Fruit fly (Drosophila melanogaster) whole organism, wandering third instar larva: ENCODE data around the gene CG6567.

ENCODE experiments used
- CrebA ChIP-seq: fragments of 200-800 bp; sonication (Bioruptor generic); optimal IDR thresholded peaks from 2 replicates; lab custom pipeline; 2016; ENCODE audit warnings: missing biosample characterization, mild to moderate bottlenecking, missing genetic modification characterization, borderline replicate concordance
- Dfd ChIP-seq: fragments of >200 bp; optimal IDR thresholded peaks from 2 replicates; lab custom pipeline; 2017; ENCODE audit warnings: missing biosample characterization, missing genetic modification characterization
- Hr83 ChIP-seq: fragments of 200-300 bp; sonication (Bioruptor generic); optimal IDR thresholded peaks from 2 replicates; lab custom pipeline; 2016; ENCODE audit warnings: missing biosample characterization, mild to moderate bottlenecking, missing genetic modification characterization, moderate library complexity; ENCODE audit not compliant: poor library complexity, severe bottlenecking
- N ChIP-seq: fragments of >200 bp; optimal IDR thresholded peaks from 2 replicates; lab custom pipeline; 2018; ENCODE audit warnings: missing biosample characterization, missing external identifiers, missing genetic modification characterization
- OdsH ChIP-seq: fragments of 200-800 bp; sonication (Bioruptor generic); optimal IDR thresholded peaks from 2 replicates; lab custom pipeline; 2016; ENCODE audit warnings: missing biosample characterization, mild to moderate bottlenecking, missing genetic modification characterization
- dsf ChIP-seq: sonication (Bioruptor generic); optimal IDR thresholded peaks from 2 replicates; lab custom pipeline; 2016; ENCODE audit warnings: missing biosample characterization, missing genetic modification characterization, borderline replicate concordance
- fru ChIP-seq: fragments of 200-800 bp; sonication (Bioruptor generic); optimal IDR thresholded peaks from 3 replicates; lab custom pipeline; 2016; ENCODE audit warnings: missing biosample characterization, mild to moderate bottlenecking, missing genetic modification characterization
- pan ChIP-seq: fragments of >200 bp; optimal IDR thresholded peaks from 2 replicates; lab custom pipeline; 2017
- psq ChIP-seq: fragments of 200-800 bp; sonication (Bioruptor generic); optimal IDR thresholded peaks from 3 replicates; lab custom pipeline; 2017; ENCODE audit warnings: missing biosample characterization, mild to moderate bottlenecking, missing genetic modification characterization, moderate library complexity
- usp ChIP-seq: fragments of >200 bp; optimal IDR thresholded peaks from 2 replicates; lab custom pipeline; 2017; ENCODE audit warnings: missing biosample characterization, missing genetic modification characterization

dm6 chr3R:10868427-10868962, 14.2 kb upstream of the CG6567 start, which contains the start of the genes SelR and Tsp86D:
- TF ChIP-seq pan (no peak), N (GFP tag; lab: Kevin White, UChicago) (no peak), dsf (GFP tag; lab: Kevin White, UChicago) (no peak), CrebA (GFP tag; lab: Kevin White, UChicago) (no peak), fru (GFP tag; lab: Kevin White, UChicago) (no peak), usp (no peak), Hr83 (GFP tag; lab: Kevin White, UChicago) (peak; percentile 38), Dfd (GFP tag; lab: Kevin White, UChicago) (no peak), OdsH (no peak), psq (GFP tag; lab: Kevin White, UChicago) (no peak)
